Worm (Caenorhabditis elegans) whole organism, dauer: ENCODE measurements around the gene kcnl-1.

ENCODE experiments used
- unc-62 ChIP-seq: sonication (generic microtip); optimal IDR thresholded peaks from 2 replicates; lab custom pipeline; 2017; ENCODE audit warnings: missing biosample characterization, missing genetic modification reagents, missing genetic modification characterization

Gene kcnl-1

DNA sequence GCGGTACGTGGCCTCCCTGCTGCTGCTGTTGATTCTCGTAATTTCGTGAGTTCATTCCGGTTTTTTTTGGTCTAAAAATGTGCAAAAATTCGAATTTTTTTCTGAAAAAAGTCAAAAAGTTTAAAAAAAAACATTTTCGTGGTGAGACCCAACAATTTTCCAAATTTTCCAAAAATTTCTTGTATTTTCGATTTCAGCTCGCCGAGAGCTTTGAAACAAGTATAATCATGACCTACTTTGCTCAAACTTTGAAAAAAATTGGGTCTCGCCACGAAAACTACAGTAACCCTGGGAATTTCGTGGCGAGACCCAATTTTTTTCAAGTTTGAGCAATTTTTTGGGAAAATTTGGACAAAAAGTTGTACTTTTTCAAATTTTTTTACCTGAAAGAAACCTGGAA, 75.6 kb downstream of the kcnl-1 start, which contains the start of gene Y43F8C.6:
TSS of gene Y43F8C.6 (minus strand) at position 101 of the 400 bp plus-strand sequence.
- no peak for TF ChIP-seq unc-62 (GFP tag; lab: Kevin White, UChicago)

DNA sequence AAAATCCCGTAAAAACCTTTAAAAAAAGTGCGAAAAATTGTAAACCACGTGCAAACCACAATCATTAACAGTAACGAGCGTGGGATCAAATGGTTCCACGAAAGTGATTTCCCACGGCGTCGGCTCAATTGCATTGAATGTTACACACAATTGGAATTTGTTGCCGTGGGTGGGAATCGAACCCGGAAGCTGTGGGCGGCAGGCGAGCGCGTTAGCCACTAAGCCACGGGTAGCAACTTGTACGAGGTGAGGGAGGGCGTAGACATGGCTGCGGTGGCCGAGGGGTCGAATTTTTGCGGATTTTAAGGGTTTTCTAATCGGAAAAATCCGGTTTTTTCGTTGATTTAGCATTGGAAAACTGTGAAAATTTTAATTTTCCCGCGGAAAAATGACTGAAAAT, 77.8 kb downstream of the kcnl-1 start:
- TF ChIP-seq unc-62 (GFP tag; lab: Kevin White, UChicago), result no peak

DNA sequence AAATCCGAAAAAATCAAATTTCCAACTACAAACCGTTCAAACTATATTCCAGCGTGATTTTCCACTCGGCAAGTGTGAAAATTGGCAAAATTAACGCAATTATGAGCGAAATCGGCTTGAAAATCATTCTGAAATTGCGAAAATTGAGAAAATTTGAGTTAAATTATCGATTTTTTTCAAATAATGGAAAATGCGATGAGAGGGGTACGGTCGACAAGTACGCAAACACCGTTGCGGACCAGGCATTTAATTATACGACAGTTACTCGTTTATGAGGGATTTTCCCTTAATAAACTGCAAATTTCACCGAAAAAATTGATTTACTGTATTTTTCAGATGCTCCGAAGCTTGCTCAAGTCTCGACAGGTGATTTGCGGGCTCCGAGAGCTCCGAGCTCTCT, 78.7 kb downstream of the kcnl-1 start, which contains the start of the genes Y43F8C.7 and mrps-28:
TSS of gene Y43F8C.7 (minus strand) at position 128 of the 400 bp plus-strand sequence.
TSS of gene mrps-28 (plus strand) at position 337 of the 400 bp plus-strand sequence.
- TF ChIP-seq unc-62 (GFP tag; lab: Kevin White, UChicago), result no peak

DNA sequence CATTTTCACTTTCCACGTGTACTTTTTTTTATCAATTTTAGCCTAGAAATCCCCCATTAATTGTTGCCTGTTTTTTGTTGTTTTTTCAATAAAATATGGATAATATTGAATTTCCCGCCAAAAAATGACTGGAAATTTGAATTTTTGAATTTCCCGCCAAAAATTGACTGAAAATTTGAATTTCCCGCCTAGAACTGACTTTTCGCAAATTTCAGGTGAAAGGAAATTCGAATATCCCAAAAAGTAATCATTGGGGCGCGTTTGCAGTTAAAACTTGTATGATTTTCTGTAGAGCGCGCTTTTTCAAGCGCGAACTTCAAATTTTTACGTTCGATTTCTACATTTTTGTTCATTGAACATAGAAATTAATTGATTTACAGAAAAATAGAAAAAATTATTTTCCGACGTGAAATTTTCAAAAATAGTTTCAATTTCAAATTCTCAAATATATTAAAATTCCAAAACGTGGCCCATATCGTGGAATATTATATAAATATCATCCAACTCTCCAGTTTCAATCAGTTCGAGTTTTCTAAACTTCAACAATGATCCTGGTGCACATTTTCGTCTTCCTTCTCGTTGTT, 80.5 kb downstream of the kcnl-1 start, which contains the start of gene Y43F8C.9:
TSS of gene Y43F8C.9 (plus strand) at position 534 of the 584 bp plus-strand sequence.
- TF ChIP-seq unc-62 (GFP tag; lab: Kevin White, UChicago), result no peak

DNA sequence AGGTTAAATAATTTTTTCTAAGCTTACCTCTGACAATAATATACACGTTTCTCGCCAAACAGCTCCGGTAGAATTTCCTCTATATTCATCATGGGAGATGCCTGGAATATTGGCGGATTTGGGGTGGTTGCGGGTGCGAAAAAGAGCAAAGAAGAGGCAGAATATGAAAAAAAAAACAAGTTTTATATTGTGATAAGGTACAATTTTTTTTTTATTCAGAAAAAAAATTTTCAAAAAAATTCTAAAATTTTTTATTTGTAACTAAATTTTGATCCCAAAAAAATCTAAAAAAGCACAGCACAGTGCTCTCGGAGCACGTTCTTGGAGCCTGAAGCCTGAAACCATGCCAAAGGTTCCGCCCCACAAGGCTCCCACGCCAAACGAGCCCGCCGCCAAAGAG, 90.0 kb downstream of the kcnl-1 start, which contains the start of gene dmd-3:
TSS of gene dmd-3 (minus strand) at position 101 of the 400 bp plus-strand sequence.
- TF ChIP-seq unc-62 (GFP tag; lab: Kevin White, UChicago), result no peak
